Worm (Caenorhabditis elegans): Measurements from ENCODE around the gene clec-194.
"Not testable (repeated sequence)": the region's sequence is repeated elsewhere in the genome, so short reads cannot be mapped to it uniquely, and the experiment has no call there.

clec-194 gene

ce11 chrIV:16831366-16831765 lies at the start of gene clec-194:
Gene clec-194 (plus strand): TSS chrIV:16831666.
- no peak for TF ChIP-seq dao-5 (tag; optimal IDR thresholded peaks at IDR 0.05)
- no peak for TF ChIP-seq him-1 (tag; optimal IDR thresholded peaks at IDR 0.05)
- TF ChIP-seq W03F9.2 (tag; optimal IDR thresholded peaks at IDR 0.05): no peak

- TF ChIP-seq him-1 (tag; optimal IDR thresholded peaks at IDR 0.05): no peak
- TF ChIP-seq W03F9.2 (tag; optimal IDR thresholded peaks at IDR 0.05): no peak
- TF ChIP-seq dao-5 (tag; optimal IDR thresholded peaks at IDR 0.05): no peak
These were observed 44.4 kb upstream of the clec-194 start, which contains the start of gene Y43D4A.6 for ce11 chrIV:16787024-16787423. Gene Y43D4A.6 (plus strand): TSS chrIV:16787324.

ce11 chrIV:16806352-16806751 lies 25.1 kb upstream of the clec-194 start, which contains the start of gene clec-193:
Gene clec-193 (minus strand): TSS chrIV:16806452.
- TF ChIP-seq him-1 (tag; optimal IDR thresholded peaks at IDR 0.05): no peak
- TF ChIP-seq W03F9.2 (tag; optimal IDR thresholded peaks at IDR 0.05): no peak
- TF ChIP-seq dao-5 (tag; optimal IDR thresholded peaks at IDR 0.05): no peak

- no peak for TF ChIP-seq him-1 (tag; optimal IDR thresholded peaks at IDR 0.05)
- no peak for TF ChIP-seq W03F9.2 (tag; optimal IDR thresholded peaks at IDR 0.05)
These were observed 19.4 kb upstream of the clec-194 start for ce11 chrIV:16812116-16812515.

- TF ChIP-seq W03F9.2 (tag; optimal IDR thresholded peaks at IDR 0.05) (no peak), him-1 (tag; optimal IDR thresholded peaks at IDR 0.05) (no peak), dao-5 (tag; optimal IDR thresholded peaks at IDR 0.05) (no peak)
These were observed 17.6 kb upstream of the clec-194 start, which contains the start of gene Y116A8A.2 for ce11 chrIV:16813825-16814224. Gene Y116A8A.2 (minus strand): TSS chrIV:16813925.

- TF ChIP-seq him-1 (tag; optimal IDR thresholded peaks at IDR 0.05) (no peak), W03F9.2 (tag; optimal IDR thresholded peaks at IDR 0.05) (no peak), dao-5 (tag; optimal IDR thresholded peaks at IDR 0.05) (no peak)
These were observed 8.9 kb upstream of the clec-194 start, which contains the start of gene Y116A8A.4 for ce11 chrIV:16822529-16822928. Gene Y116A8A.4 (plus strand): TSS chrIV:16822829.

- TF ChIP-seq him-1 (tag; optimal IDR thresholded peaks at IDR 0.05): no peak
- no peak for TF ChIP-seq dao-5 (tag; optimal IDR thresholded peaks at IDR 0.05)
- TF ChIP-seq W03F9.2 (tag; optimal IDR thresholded peaks at IDR 0.05): no peak
These were observed 2.8 kb upstream of the clec-194 start, which contains the start of gene Y116A8A.6 for ce11 chrIV:16828698-16829097. Gene Y116A8A.6 (minus strand): TSS chrIV:16828798.

ce11 chrIV:16829896-16830295 lies 1.6 kb upstream of the clec-194 start, which contains the start of gene Y116A8A.7:
Gene Y116A8A.7 (plus strand): TSS chrIV:16830196.
- no peak for TF ChIP-seq him-1 (tag; optimal IDR thresholded peaks at IDR 0.05)
- no peak for TF ChIP-seq dao-5 (tag; optimal IDR thresholded peaks at IDR 0.05)
- no peak for TF ChIP-seq W03F9.2 (tag; optimal IDR thresholded peaks at IDR 0.05)

- TF ChIP-seq him-1, W03F9.2, dao-5 (tag; optimal IDR thresholded peaks at IDR 0.05): not testable (repeated sequence)
These were observed 11.4 kb downstream of the clec-194 start, which contains the start of gene Y116A8A.150 for ce11 chrIV:16842873-16843272. Gene Y116A8A.150 (minus strand): TSS chrIV:16842973.

- TF ChIP-seq him-1 (tag; optimal IDR thresholded peaks at IDR 0.05) (no peak), dao-5 (tag; optimal IDR thresholded peaks at IDR 0.05) (no peak), W03F9.2 (tag; optimal IDR thresholded peaks at IDR 0.05) (no peak)
These were observed 23.3 kb downstream of the clec-194 start, which contains the start of gene map-2 for ce11 chrIV:16854790-16855189. Gene map-2 (minus strand): TSS chrIV:16854890.

ce11 chrIV:16860702-16861101 lies 29.2 kb downstream of the clec-194 start:
- TF ChIP-seq dao-5 (tag; optimal IDR thresholded peaks at IDR 0.05) (no peak), him-1 (tag; optimal IDR thresholded peaks at IDR 0.05) (no peak), W03F9.2 (tag; optimal IDR thresholded peaks at IDR 0.05) (no peak)

ce11 chrIV:16863431-16863895 lies 32.0 kb downstream of the clec-194 start, which contains the start of the genes mel-46 and lsy-13:
Gene mel-46 (minus strand): TSS chrIV:16863481.
Gene lsy-13 (plus strand): TSS chrIV:16863870.
- peak; percentile 70 for TF ChIP-seq W03F9.2 (tag; optimal IDR thresholded peaks at IDR 0.05)
- no peak for TF ChIP-seq him-1 (tag; optimal IDR thresholded peaks at IDR 0.05)

ce11 chrIV:16864876-16865275 lies 33.4 kb downstream of the clec-194 start:
- TF ChIP-seq W03F9.2 (tag; optimal IDR thresholded peaks at IDR 0.05): no peak
- no peak for TF ChIP-seq dao-5 (tag; optimal IDR thresholded peaks at IDR 0.05)
- TF ChIP-seq him-1 (tag; optimal IDR thresholded peaks at IDR 0.05): no peak

- TF ChIP-seq dao-5 (tag; optimal IDR thresholded peaks at IDR 0.05): no peak
- TF ChIP-seq W03F9.2 (tag; optimal IDR thresholded peaks at IDR 0.05): peak; percentile 61
These were observed 34.0 kb downstream of the clec-194 start, which contains the start of gene gtsf-1 for ce11 chrIV:16865487-16865886. Gene gtsf-1 (plus strand): TSS chrIV:16865840.

- TF ChIP-seq W03F9.2 (tag; optimal IDR thresholded peaks at IDR 0.05) (no peak), dao-5 (tag; optimal IDR thresholded peaks at IDR 0.05) (no peak), him-1 (tag; optimal IDR thresholded peaks at IDR 0.05) (no peak)
These were observed 35.8 kb downstream of the clec-194 start, which contains the start of gene T06A10.107 for ce11 chrIV:16867223-16867622. Gene T06A10.107 (plus strand): TSS chrIV:16867523.
